Fruit fly (Drosophila melanogaster): ENCODE measurements around the gene Hsp23.

Gene Hsp23

dm6 chr3L:9396704-9397103, 15.0 kb downstream of the Hsp23 start:
- TF ChIP-seq usp (GFP tag; optimal IDR thresholded peaks at IDR 0.05), result no peak
- TF ChIP-seq CG8478 (optimal IDR thresholded peaks at IDR 0.05), result no peak
- no peak for TF ChIP-seq pan (optimal IDR thresholded peaks at IDR 0.05)
- TF ChIP-seq psq (optimal IDR thresholded peaks at IDR 0.05), result no peak
- TF ChIP-seq EcR (GFP tag; optimal IDR thresholded peaks at IDR 0.05), result no peak
- TF ChIP-seq Dll (optimal IDR thresholded peaks at IDR 0.05), result no peak

dm6 chr3L:9397156-9397555, 15.5 kb downstream of the Hsp23 start:
- no peak for TF ChIP-seq usp (GFP tag; optimal IDR thresholded peaks at IDR 0.05)
- no peak for TF ChIP-seq Dll (optimal IDR thresholded peaks at IDR 0.05)

dm6 chr3L:9398028-9398427, 16.3 kb downstream of the Hsp23 start:
- TF ChIP-seq pan (optimal IDR thresholded peaks at IDR 0.05) (no peak), Dll (optimal IDR thresholded peaks at IDR 0.05) (no peak), psq (optimal IDR thresholded peaks at IDR 0.05) (no peak), usp (GFP tag; optimal IDR thresholded peaks at IDR 0.05) (no peak), EcR (GFP tag; optimal IDR thresholded peaks at IDR 0.05) (no peak)

dm6 chr3L:9398435-9398981, 16.8 kb downstream of the Hsp23 start:
- TF ChIP-seq pan (optimal IDR thresholded peaks at IDR 0.05) (no peak), EcR (GFP tag; optimal IDR thresholded peaks at IDR 0.05) (peak in 1 of 2 experiments; percentile 56), CG8478 (optimal IDR thresholded peaks at IDR 0.05) (no peak), Dll (optimal IDR thresholded peaks at IDR 0.05) (no peak), psq (optimal IDR thresholded peaks at IDR 0.05) (no peak), usp (GFP tag; optimal IDR thresholded peaks at IDR 0.05) (no peak)

- TF ChIP-seq CG8478 (optimal IDR thresholded peaks at IDR 0.05), result no peak
- TF ChIP-seq usp (GFP tag; optimal IDR thresholded peaks at IDR 0.05), result no peak
- no peak for TF ChIP-seq Dll (optimal IDR thresholded peaks at IDR 0.05)
- TF ChIP-seq EcR (GFP tag; optimal IDR thresholded peaks at IDR 0.05), result no peak
- TF ChIP-seq pan (optimal IDR thresholded peaks at IDR 0.05), result no peak
- no peak for TF ChIP-seq psq (optimal IDR thresholded peaks at IDR 0.05)
These were observed 17.5 kb downstream of the Hsp23 start, which contains the start of gene CG4080 for dm6 chr3L:9399013-9399750. Gene CG4080 (minus strand): TSS chr3L:9399227.

- no peak for TF ChIP-seq Dll (optimal IDR thresholded peaks at IDR 0.05)
- TF ChIP-seq usp (GFP tag; optimal IDR thresholded peaks at IDR 0.05), result no peak
- TF ChIP-seq CG8478 (optimal IDR thresholded peaks at IDR 0.05), result no peak
- TF ChIP-seq psq (optimal IDR thresholded peaks at IDR 0.05), result no peak
- TF ChIP-seq EcR (GFP tag; optimal IDR thresholded peaks at IDR 0.05), result no peak
- no peak for TF ChIP-seq pan (optimal IDR thresholded peaks at IDR 0.05)
These were observed 18.2 kb downstream of the Hsp23 start for dm6 chr3L:9399855-9400254.

- TF ChIP-seq psq (optimal IDR thresholded peaks at IDR 0.05), result no peak
- TF ChIP-seq CG8478 (optimal IDR thresholded peaks at IDR 0.05), result no peak
- TF ChIP-seq usp (GFP tag; optimal IDR thresholded peaks at IDR 0.05), result no peak
- no peak for TF ChIP-seq Dll (optimal IDR thresholded peaks at IDR 0.05)
- no peak for TF ChIP-seq pan (optimal IDR thresholded peaks at IDR 0.05)
- no peak for TF ChIP-seq EcR (GFP tag; optimal IDR thresholded peaks at IDR 0.05)
These were observed 19.1 kb downstream of the Hsp23 start for dm6 chr3L:9400697-9401353.

- TF ChIP-seq CG8478 (optimal IDR thresholded peaks at IDR 0.05) (peak; percentile 48), psq (optimal IDR thresholded peaks at IDR 0.05) (no peak)
These were observed 19.9 kb downstream of the Hsp23 start for dm6 chr3L:9401354-9402156.

- TF ChIP-seq EcR (GFP tag; optimal IDR thresholded peaks at IDR 0.05) (no peak), usp (GFP tag; optimal IDR thresholded peaks at IDR 0.05) (no peak), pan (optimal IDR thresholded peaks at IDR 0.05) (no peak), psq (optimal IDR thresholded peaks at IDR 0.05) (no peak)
These were observed 20.6 kb downstream of the Hsp23 start, which contains the start of gene eIF4E1 for dm6 chr3L:9402157-9402890. Gene eIF4E1 (minus strand): TSS chr3L:9402460.

dm6 chr3L:9404497-9404896, 22.8 kb downstream of the Hsp23 start, which contains the start of gene Cpr67B:
Gene Cpr67B (plus strand): TSS chr3L:9404797.
- TF ChIP-seq psq (optimal IDR thresholded peaks at IDR 0.05), result no peak

- TF ChIP-seq Dll (optimal IDR thresholded peaks at IDR 0.05) (no peak), pan (optimal IDR thresholded peaks at IDR 0.05) (no peak), usp (GFP tag; optimal IDR thresholded peaks at IDR 0.05) (no peak), CG8478 (optimal IDR thresholded peaks at IDR 0.05) (no peak), psq (optimal IDR thresholded peaks at IDR 0.05) (no peak), EcR (GFP tag; optimal IDR thresholded peaks at IDR 0.05) (no peak)
These were observed 28.4 kb downstream of the Hsp23 start for dm6 chr3L:9410030-9410589.
